Worm (Caenorhabditis elegans) whole organism, early embryonic: ENCODE results near the gene dyf-2.

Source experiments
- B0310.2 ChIP-seq: sonication (generic microtip); optimal IDR thresholded peaks from 2 replicates; lab custom pipeline; 2016; ENCODE audit warnings: mild to moderate bottlenecking, missing genetic modification characterization, missing compliant biosample characterization
- F13C5.2 ChIP-seq: sonication (generic microtip); optimal IDR thresholded peaks from 2 replicates; lab custom pipeline; 2017; ENCODE audit warnings: mild to moderate bottlenecking, missing genetic modification characterization, inconsistent platforms, missing compliant biosample characterization
- aly-1 ChIP-seq: sonication (generic microtip); optimal IDR thresholded peaks from 2 replicates; lab custom pipeline; 2016; ENCODE audit warnings: missing genetic modification characterization, missing compliant biosample characterization
- ama-1 ChIP-seq: fragments of 150-350 bp; optimal IDR thresholded peaks from 2 replicates; lab custom pipeline; 2014
- ceh-13 ChIP-seq: fragments of 200-800 bp; sonication (Bioruptor generic); optimal IDR thresholded peaks from 2 replicates; lab custom pipeline; 2018; ENCODE audit warnings: mild to moderate bottlenecking, missing genetic modification characterization, missing compliant biosample characterization
- ceh-36 ChIP-seq: sonication (generic microtip); optimal IDR thresholded peaks from 2 replicates; lab custom pipeline; 2016; ENCODE audit warnings: missing genetic modification characterization, inconsistent platforms, missing compliant biosample characterization
- ets-7 ChIP-seq: sonication (generic microtip); optimal IDR thresholded peaks from 2 replicates; lab custom pipeline; 2016; ENCODE audit warnings: missing genotype, missing genetic modification characterization, missing compliant biosample characterization
- flt-1 ChIP-seq: fragments of 200-800 bp; sonication (Bioruptor generic); IDR thresholded peaks from 2 replicates; pipeline ENCODE4 v1.3.6; 2022; ENCODE audit warnings: missing genetic modification characterization, missing compliant biosample characterization
- hmbx-1 ChIP-seq: sonication (generic microtip); optimal IDR thresholded peaks from 2 replicates; lab custom pipeline; 2016; ENCODE audit warnings: mild to moderate bottlenecking, missing genetic modification characterization, missing compliant biosample characterization
- pes-1 ChIP-seq: fragments of 200-800 bp; sonication (Bioruptor generic); IDR thresholded peaks from 2 replicates; pipeline ENCODE4 v1.3.6; 2022; ENCODE audit warnings: missing genetic modification reagents, missing genetic modification characterization, missing compliant biosample characterization
- scrt-1 ChIP-seq: fragments of 200-800 bp; sonication (Bioruptor generic); IDR thresholded peaks from 2 replicates; pipeline ENCODE4 v1.3.6; 2022; ENCODE audit warnings: missing genetic modification characterization, missing compliant biosample characterization
- sea-1 ChIP-seq: fragments of 200-800 bp; sonication (Bioruptor generic); conservative IDR thresholded peaks from 2 replicates; pipeline ENCODE4 v1.3.6; 2022; ENCODE audit warnings: missing genetic modification characterization, missing compliant biosample characterization
- tbx-11 ChIP-seq: fragments of 200-800 bp; sonication (Bioruptor generic); IDR thresholded peaks from 2 replicates; pipeline ENCODE4 v1.3.6; 2022; ENCODE audit warnings: missing genetic modification characterization, missing compliant biosample characterization
- tbx-37 ChIP-seq: fragments of 200-800 bp; sonication (Bioruptor generic); conservative IDR thresholded peaks from 2 replicates; pipeline ENCODE4 v1.3.6; 2022; ENCODE audit warnings: missing genetic modification reagents, missing genetic modification characterization, missing compliant biosample characterization

DNA sequence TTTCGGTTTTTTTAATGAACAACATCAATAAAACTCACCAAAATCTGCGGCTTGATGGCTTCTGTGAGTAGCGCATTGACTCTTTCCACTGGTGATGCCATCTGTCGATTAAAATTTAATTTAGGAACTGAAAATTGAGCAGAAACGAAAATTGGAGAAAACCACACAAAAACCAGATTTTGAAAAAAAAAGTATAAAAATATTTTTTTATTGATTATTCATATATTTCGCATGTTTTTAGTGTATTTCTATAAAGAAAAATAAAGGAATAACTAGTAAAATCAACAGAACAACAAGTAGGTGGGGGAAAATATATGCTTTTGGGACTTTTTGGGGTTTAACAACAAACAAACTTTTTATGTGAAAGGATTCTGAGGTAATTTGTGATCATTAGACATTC lies 44.0 kb downstream of the dyf-2 start, which contains the start of gene T12D8.10:
- TF ChIP-seq ama-1 (lab: Kevin White, UChicago) (no peak), aly-1 (tag; lab: Kevin White, UChicago) (no peak), tbx-11 (GFP tag; lab: Robert Waterston, UW) (no peak), ets-7 (tag; lab: Kevin White, UChicago) (no peak), hmbx-1 (tag; lab: Kevin White, UChicago) (no peak), pes-1 (no peak), sea-1 (GFP tag; lab: Robert Waterston, UW) (no peak), tbx-37 (GFP tag; lab: Robert Waterston, UW) (no peak), flt-1 (GFP tag; lab: Robert Waterston, UW) (no peak), B0310.2 (no peak), ceh-13 (GFP tag; lab: Kevin White, UChicago) (no peak), ceh-36 (tag; lab: Kevin White, UChicago) (no peak), scrt-1 (GFP tag; lab: Robert Waterston, UW) (no peak), F13C5.2 (no peak)
